Worm (Caenorhabditis elegans) whole organism, L4 larva: ENCODE measurements around the gene nlr-1.

Experiments used
- D1046.2 ChIP-seq: fragments of 200-800 bp; sonication (Bioruptor generic); IDR thresholded peaks from 2 replicates; pipeline ENCODE4 v1.3.6; 2022; ENCODE audit warnings: missing genetic modification characterization, missing compliant biosample characterization
- F37D6.2 ChIP-seq: sonication (generic microtip); optimal IDR thresholded peaks from 2 replicates; lab custom pipeline; 2016; ENCODE audit warnings: mild to moderate bottlenecking, missing genetic modification characterization, missing compliant biosample characterization
- F49E8.2 ChIP-seq: sonication (generic microtip); optimal IDR thresholded peaks from 2 replicates; lab custom pipeline; 2016; ENCODE audit warnings: missing compliant biosample characterization, mild to moderate bottlenecking, missing genetic modification characterization, borderline replicate concordance
- Y75B8A.6 ChIP-seq: fragments of 200-800 bp; sonication (Bioruptor generic); IDR thresholded peaks from 2 replicates; pipeline ENCODE4 v1.3.6; 2022; ENCODE audit warnings: missing genetic modification reagents, missing genetic modification characterization, missing compliant biosample characterization
- aha-1 ChIP-seq: fragments of 150-350 bp; peaks from one replicate; lab custom pipeline; 2014; ENCODE audit warnings: missing biosample characterization, missing genetic modification characterization
- attf-4 ChIP-seq: sonication (generic microtip); optimal IDR thresholded peaks from 3 replicates; lab custom pipeline; 2017; ENCODE audit warnings: missing biosample characterization, missing genetic modification characterization
- ceh-20 ChIP-seq: fragments of 200-800 bp; sonication (Bioruptor generic); IDR thresholded peaks from 2 replicates; pipeline ENCODE4 v1.3.6; 2022; ENCODE audit warnings: missing genetic modification reagents, missing genetic modification characterization, missing compliant biosample characterization
- ceh-62 ChIP-seq: sonication (generic microtip); optimal IDR thresholded peaks from 2 replicates; lab custom pipeline; 2017; ENCODE audit warnings: missing biosample characterization, missing genetic modification characterization
- ces-1 ChIP-seq: fragments of 150-350 bp; sonication (generic microtip); optimal IDR thresholded peaks from 4 replicates; lab custom pipeline; 2014; ENCODE audit warnings: missing biosample characterization, missing genetic modification reagents, missing genetic modification characterization
- cey-2 ChIP-seq: sonication (generic microtip); optimal IDR thresholded peaks from 3 replicates; lab custom pipeline; 2017; ENCODE audit warnings: missing genetic modification characterization, mild to moderate bottlenecking, missing compliant biosample characterization, antibody characterized with exemption, borderline replicate concordance; ENCODE audit not compliant: insufficient read depth
- ctbp-1 ChIP-seq: fragments of 200-800 bp; sonication (Bioruptor generic); IDR thresholded peaks from 2 replicates; pipeline ENCODE4 v1.3.6; 2022; ENCODE audit warnings: missing genetic modification reagents, missing genetic modification characterization, missing compliant biosample characterization
- dmd-6 ChIP-seq: fragments of 200-800 bp; sonication (Bioruptor generic); IDR thresholded peaks from 2 replicates; pipeline ENCODE4 v1.3.6; 2022; ENCODE audit warnings: missing genetic modification reagents, missing genetic modification characterization, missing compliant biosample characterization
- gei-8 ChIP-seq: fragments of 200-800 bp; sonication (Bioruptor generic); optimal IDR thresholded peaks from 2 replicates; lab custom pipeline; 2018; ENCODE audit warnings: mild to moderate bottlenecking, missing genetic modification characterization, missing compliant biosample characterization
- hlh-11 ChIP-seq: fragments of 200-800 bp; sonication (Bioruptor generic); optimal IDR thresholded peaks from 2 replicates; lab custom pipeline; 2018; ENCODE audit warnings: mild to moderate bottlenecking, missing genetic modification characterization, missing compliant biosample characterization
- hlh-30 ChIP-seq: sonication (generic microtip); optimal IDR thresholded peaks from 2 replicates; lab custom pipeline; 2017; ENCODE audit warnings: antibody characterized with exemption, mild to moderate bottlenecking, missing genetic modification characterization, missing compliant biosample characterization; ENCODE audit not compliant: insufficient read depth
- jun-1 ChIP-seq: fragments of 150-350 bp; optimal IDR thresholded peaks from 2 replicates; lab custom pipeline; 2014; ENCODE audit warnings: missing biosample characterization, missing genetic modification reagents, missing genetic modification characterization
- lin-1 ChIP-seq: fragments of 200-800 bp; sonication (Bioruptor generic); IDR thresholded peaks from 2 replicates; pipeline ENCODE4 v1.3.6; 2022; ENCODE audit warnings: missing genetic modification reagents, missing genetic modification characterization, missing compliant biosample characterization
- lin-13 ChIP-seq: fragments of 150-350 bp; optimal IDR thresholded peaks from 2 replicates; lab custom pipeline; 2014; ENCODE audit warnings: missing biosample characterization, missing genetic modification reagents, missing genetic modification characterization
- lin-15B ChIP-seq: fragments of 150-350 bp; sonication (generic microtip); optimal IDR thresholded peaks from 3 replicates; lab custom pipeline; 2014; ENCODE audit warnings: missing biosample characterization, missing genetic modification characterization
- lin-38 ChIP-seq: fragments of 200-800 bp; sonication (Bioruptor generic); IDR thresholded peaks from 2 replicates; pipeline ENCODE4 v1.3.6; 2022; ENCODE audit warnings: missing genetic modification reagents, missing genetic modification characterization, missing compliant biosample characterization
- lir-3 ChIP-seq: sonication (generic microtip); optimal IDR thresholded peaks from 2 replicates; lab custom pipeline; 2016; ENCODE audit warnings: mild to moderate bottlenecking, missing genetic modification characterization, missing compliant biosample characterization
- madf-9 ChIP-seq: fragments of 200-800 bp; sonication (Bioruptor generic); conservative IDR thresholded peaks from 2 replicates; pipeline ENCODE4 v1.3.6; 2022; ENCODE audit warnings: missing genetic modification reagents, missing genetic modification characterization, missing compliant biosample characterization
- mdl-1 ChIP-seq, 2 experiments: fragments of 150-350 bp in 1 of 2; sonication (generic microtip) in 1 of 2; optimal IDR thresholded peaks; 2 replicates each; lab custom pipeline; 2014 to 2017; ENCODE audit warnings: missing biosample characterization in 2 of 2, missing genetic modification characterization in 2 of 2
- mep-1 ChIP-seq: fragments of 150-350 bp; sonication (generic microtip); optimal IDR thresholded peaks from 3 replicates; lab custom pipeline; 2014; ENCODE audit warnings: missing biosample characterization, missing genetic modification characterization
- mes-2 ChIP-seq: sonication (generic microtip); optimal IDR thresholded peaks from 2 replicates; lab custom pipeline; 2016; ENCODE audit warnings: missing genotype, mild to moderate bottlenecking, missing genetic modification characterization, missing compliant biosample characterization; ENCODE audit not compliant: poor library complexity, severe bottlenecking
- mxl-2 ChIP-seq: fragments of 200-800 bp; sonication (Bioruptor generic); conservative IDR thresholded peaks from 2 replicates; pipeline ENCODE4 v1.3.6; 2022; ENCODE audit warnings: missing genetic modification reagents, missing genetic modification characterization, missing compliant biosample characterization
- nhr-11 ChIP-seq: fragments of 150-350 bp; optimal IDR thresholded peaks from 2 replicates; lab custom pipeline; 2014; ENCODE audit warnings: missing biosample characterization, missing genetic modification characterization
- nhr-237 ChIP-seq: sonication (generic microtip); optimal IDR thresholded peaks from 2 replicates; lab custom pipeline; 2017; ENCODE audit warnings: missing biosample characterization, missing genetic modification characterization
- nhr-28 ChIP-seq: fragments of 150-350 bp; optimal IDR thresholded peaks from 2 replicates; lab custom pipeline; 2014; ENCODE audit warnings: missing biosample characterization, missing genetic modification characterization
- nhr-41 ChIP-seq: fragments of 200-800 bp; sonication (Bioruptor generic); IDR thresholded peaks from 2 replicates; pipeline ENCODE4 v1.3.6; 2022; ENCODE audit warnings: missing genetic modification reagents, missing genetic modification characterization, missing compliant biosample characterization
- nhr-42 ChIP-seq: fragments of 200-800 bp; sonication (Bioruptor generic); IDR thresholded peaks from 2 replicates; pipeline ENCODE4 v1.3.6; 2022; ENCODE audit warnings: missing genetic modification characterization, missing compliant biosample characterization
- nhr-48 ChIP-seq: sonication (generic microtip); optimal IDR thresholded peaks from 2 replicates; lab custom pipeline; 2016; ENCODE audit warnings: mild to moderate bottlenecking, missing genetic modification characterization, missing compliant biosample characterization
- nhr-76 ChIP-seq: fragments of 150-350 bp; optimal IDR thresholded peaks from 2 replicates; lab custom pipeline; 2014; ENCODE audit warnings: missing biosample characterization, missing genetic modification characterization
- pha-4 ChIP-seq, 2 experiments: fragments of 150-350 bp in 1 of 2; fragments of 200-800 bp in 1 of 2; sonication (Bioruptor generic) in 1 of 2; IDR thresholded peaks in 1 of 2; optimal IDR thresholded peaks in 1 of 2; 2 replicates each; pipeline versions ENCODE4 v1.3.6 to Lab custom; 2014 to 2022; ENCODE audit warnings: missing genetic modification characterization in 2 of 2, missing genetic modification reagents in 2 of 2, missing biosample characterization in 1 of 2, missing compliant biosample characterization in 1 of 2
- php-3 ChIP-seq: fragments of 200-800 bp; sonication (Bioruptor generic); IDR thresholded peaks from 2 replicates; pipeline ENCODE4 v1.3.6; 2022; ENCODE audit warnings: missing genetic modification reagents, missing genetic modification characterization, missing compliant biosample characterization
- pqm-1 ChIP-seq: sonication (generic microtip); optimal IDR thresholded peaks from 2 replicates; lab custom pipeline; 2017; ENCODE audit warnings: missing biosample characterization, missing genetic modification characterization
- sdz-12 ChIP-seq: fragments of 200-800 bp; sonication (Bioruptor generic); optimal IDR thresholded peaks from 2 replicates; lab custom pipeline; 2018; ENCODE audit warnings: mild to moderate bottlenecking, missing genetic modification characterization, missing compliant biosample characterization
- skn-1 ChIP-seq: fragments of 150-350 bp; optimal IDR thresholded peaks from 2 replicates; lab custom pipeline; 2014; ENCODE audit warnings: missing biosample characterization, missing genetic modification characterization
- spr-1 ChIP-seq: sonication (generic microtip); optimal IDR thresholded peaks from 2 replicates; lab custom pipeline; 2016; ENCODE audit warnings: mild to moderate bottlenecking, missing genetic modification characterization, missing compliant biosample characterization
- tag-97 ChIP-seq: fragments of 200-800 bp; sonication (Bioruptor generic); IDR thresholded peaks from 2 replicates; pipeline ENCODE4 v1.3.6; 2022; ENCODE audit warnings: missing genetic modification characterization, missing compliant biosample characterization
- unc-62 ChIP-seq, 3 experiments: fragments of 150-350 bp in 1 of 3; sonication (generic microtip); optimal IDR thresholded peaks in 2 of 3; peaks in 1 of 3; 1 replicate in 1 of 3; 2 replicates in 2 of 3; lab custom pipeline; 2014 to 2017; ENCODE audit warnings: missing biosample characterization in 3 of 3, missing genetic modification characterization in 3 of 3, missing genetic modification reagents in 3 of 3, missing genotype in 1 of 3
- vab-7 ChIP-seq: fragments of 200-800 bp; sonication (Bioruptor generic); IDR thresholded peaks from 2 replicates; pipeline ENCODE4 v1.3.6; 2022; ENCODE audit warnings: missing genetic modification reagents, missing genetic modification characterization, missing compliant biosample characterization
- zag-1 ChIP-seq: fragments of 150-350 bp; optimal IDR thresholded peaks from 2 replicates; lab custom pipeline; 2014; ENCODE audit warnings: missing biosample characterization, missing genetic modification characterization
- zfp-3 ChIP-seq: fragments of 200-800 bp; sonication (Bioruptor generic); conservative IDR thresholded peaks from 2 replicates; pipeline ENCODE4 v1.3.6; 2022; ENCODE audit warnings: missing genetic modification reagents, missing genetic modification characterization, missing compliant biosample characterization
- zip-2 ChIP-seq: fragments of 150-350 bp; optimal IDR thresholded peaks from 2 replicates; lab custom pipeline; 2014; ENCODE audit warnings: missing biosample characterization, missing genetic modification characterization
- ztf-11 ChIP-seq: fragments of 150-350 bp; optimal IDR thresholded peaks from 2 replicates; lab custom pipeline; 2014; ENCODE audit warnings: missing biosample characterization, missing genetic modification characterization
- ztf-7 ChIP-seq: fragments of 150-350 bp; optimal IDR thresholded peaks from 2 replicates; lab custom pipeline; 2014; ENCODE audit warnings: missing biosample characterization, missing genetic modification characterization

nlr-1 gene

DNA sequence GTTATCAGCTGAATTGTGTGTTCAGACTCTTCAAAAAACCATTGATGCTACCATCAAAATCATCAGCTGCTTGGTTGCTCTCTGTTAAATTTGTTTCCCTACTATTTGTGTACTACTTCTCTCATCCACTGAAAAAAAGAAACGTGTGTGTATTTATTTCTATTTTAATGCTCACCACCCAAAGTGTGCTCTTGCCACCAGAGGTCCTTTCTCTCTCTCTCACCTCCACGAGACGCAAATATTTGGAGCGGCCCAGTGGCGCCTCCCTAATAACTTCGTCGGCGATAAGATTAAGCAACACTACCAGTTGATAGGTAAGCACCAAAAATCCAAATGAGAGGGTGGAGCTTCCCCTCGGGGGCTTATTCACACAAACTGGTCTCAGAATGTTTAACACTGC, 22.7 kb upstream of the nlr-1 start:
- TF ChIP-seq ztf-11 (tag; lab: Kevin White, UChicago) (no peak), pha-4 (GFP tag; IDR thresholded peaks at IDR 0.05; lab: Robert Waterston, UW) (0 out of 2 replicates have a peak, but pooled peaks have one; percentile 21), pha-4 (tag; optimal IDR thresholded peaks at IDR 0.05; lab: Kevin White, UChicago) (no peak), dmd-6 (GFP tag; lab: Robert Waterston, UW) (peak; percentile 11; the same call in 1 of the 2 replicates), lin-1 (GFP tag; lab: Robert Waterston, UW) (no peak)
- TF ChIP-seq, all 104 proteins: peak for 2

DNA sequence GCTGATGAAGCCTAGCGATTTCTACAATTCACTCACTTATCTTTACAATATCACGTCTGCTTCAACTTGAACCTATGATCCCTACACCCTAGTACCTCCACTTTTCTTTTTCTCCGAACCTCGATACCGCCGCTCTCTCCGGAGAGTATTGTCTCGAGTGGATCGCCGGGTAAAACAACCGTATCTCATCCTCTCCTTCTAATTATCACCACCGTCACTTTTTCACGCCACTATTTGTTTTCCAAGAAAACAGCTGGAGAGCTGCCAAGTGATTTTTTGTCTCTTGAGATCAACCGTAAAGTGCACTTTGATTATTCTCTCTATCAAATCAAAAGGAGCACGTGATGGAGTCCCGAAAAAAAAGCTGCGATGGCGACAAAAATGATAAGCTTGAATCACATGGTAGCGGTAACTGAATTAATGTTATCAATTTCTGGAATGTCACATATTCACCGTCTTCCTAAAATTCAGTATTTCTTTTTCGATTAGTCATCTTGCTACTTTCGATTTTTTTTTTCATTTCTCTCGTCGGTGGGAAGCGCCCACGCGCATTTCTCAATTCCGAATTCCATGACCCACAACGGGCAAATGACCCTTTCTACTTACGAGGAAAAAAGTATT, 21.5 kb upstream of the nlr-1 start:
- TF ChIP-seq vab-7 (GFP tag; lab: Robert Waterston, UW): no peak
- TF ChIP-seq nhr-48 (tag; lab: Kevin White, UChicago): peak; percentile 3
- TF ChIP-seq lir-3: no peak
- no peak for TF ChIP-seq ctbp-1 (GFP tag; lab: Robert Waterston, UW)
- no peak for TF ChIP-seq jun-1
- no peak for TF ChIP-seq F49E8.2 (tag; lab: Kevin White, UChicago)
- no peak for TF ChIP-seq zag-1
- TF ChIP-seq nhr-41: no peak
- no peak for TF ChIP-seq cey-2 (tag; lab: Kevin White, UChicago)
- TF ChIP-seq zip-2: no peak
- TF ChIP-seq ceh-62 (tag; lab: Kevin White, UChicago): no peak
- TF ChIP-seq sdz-12 (GFP tag; lab: Kevin White, UChicago): no peak
- 0 out of 2 replicates have a peak, but pooled peaks have one; percentile 13 for TF ChIP-seq php-3 (GFP tag; lab: Robert Waterston, UW)
- TF ChIP-seq D1046.2 (GFP tag; lab: Robert Waterston, UW): no peak
- TF ChIP-seq pqm-1 (tag; lab: Kevin White, UChicago): peak; percentile 58
- no peak for TF ChIP-seq nhr-42
- TF ChIP-seq ces-1 (GFP tag; lab: Kevin White, UChicago): no peak
- TF ChIP-seq pha-4 (GFP tag; IDR thresholded peaks at IDR 0.05; lab: Robert Waterston, UW): 0 out of 2 replicates have a peak, but pooled peaks have one; percentile 14
- TF ChIP-seq pha-4 (tag; optimal IDR thresholded peaks at IDR 0.05; lab: Kevin White, UChicago): no peak
- TF ChIP-seq mdl-1 (tag; optimal IDR thresholded peaks at IDR 0.05; lab: Kevin White, UChicago): peak in 1 of 2 experiments; percentile 21
- no peak for TF ChIP-seq Y75B8A.6 (GFP tag; lab: Robert Waterston, UW)
- no peak for TF ChIP-seq nhr-237 (tag; lab: Kevin White, UChicago)
- TF ChIP-seq aha-1: peak; percentile 82
- no peak for TF ChIP-seq ztf-7 (tag; lab: Kevin White, UChicago)
- peak; percentile 16 for TF ChIP-seq lin-38 (GFP tag; lab: Robert Waterston, UW)
- TF ChIP-seq lin-13 (GFP tag; lab: Kevin White, UChicago): no peak
- no peak for TF ChIP-seq ceh-20
- TF ChIP-seq zfp-3: no peak
- no peak for TF ChIP-seq madf-9 (GFP tag; lab: Robert Waterston, UW)
- no peak for TF ChIP-seq mep-1
- peak; percentile 36 for TF ChIP-seq nhr-28 (tag; lab: Kevin White, UChicago)
- TF ChIP-seq dmd-6 (GFP tag; lab: Robert Waterston, UW): peak; percentile 79
- peak; percentile 1 for TF ChIP-seq mes-2 (tag; lab: Kevin White, UChicago)
- TF ChIP-seq gei-8 (GFP tag; lab: Kevin White, UChicago): no peak
- TF ChIP-seq attf-4 (tag; lab: Kevin White, UChicago): no peak
- TF ChIP-seq spr-1 (tag; lab: Kevin White, UChicago): no peak
- peak; percentile 72 for TF ChIP-seq hlh-30 (tag; lab: Kevin White, UChicago)
- TF ChIP-seq ztf-11 (tag; lab: Kevin White, UChicago): no peak
- no peak for TF ChIP-seq lin-15B (tag; lab: Kevin White, UChicago)
- TF ChIP-seq nhr-76 (tag; lab: Kevin White, UChicago): no peak
- no peak for TF ChIP-seq nhr-11 (tag; lab: Kevin White, UChicago)
- TF ChIP-seq hlh-11: peak; percentile 80
- TF ChIP-seq unc-62 (GFP tag; optimal IDR thresholded peaks at IDR 0.05 in 1 of 2; lab: Kevin White, UChicago): peak; percentile 30 to 97
- TF ChIP-seq unc-62 (tag; optimal IDR thresholded peaks at IDR 0.05; lab: Kevin White, UChicago): no peak
- TF ChIP-seq skn-1: no peak
- TF ChIP-seq tag-97 (GFP tag; lab: Robert Waterston, UW): no peak
- TF ChIP-seq F37D6.2 (tag; lab: Kevin White, UChicago): no peak
- TF ChIP-seq mxl-2 (GFP tag; lab: Robert Waterston, UW): 0 out of 2 replicates have a peak, but pooled peaks have one; percentile 26
